Fruit fly (Drosophila melanogaster): ENCODE measurements around the gene Amnionless.

Gene Amnionless

dm6 chr2L:286421-286820, 2.5 kb downstream of the Amnionless start (continued):
- TF ChIP-seq sqz (GFP tag; optimal IDR thresholded peaks at IDR 0.05) (no peak), CG2712 (tag; optimal IDR thresholded peaks at IDR 0.05) (peak; percentile 42), CrebB (tag; optimal IDR thresholded peaks at IDR 0.05) (peak; percentile 68), Ets65A (GFP tag) (peak; percentile 69), CG2202 (tag; optimal IDR thresholded peaks at IDR 0.05) (no peak), dati (GFP tag; IDR thresholded peaks at IDR 0.05) (no peak), CG3065 (GFP tag; optimal IDR thresholded peaks at IDR 0.05) (no peak), CG14667 (GFP tag; IDR thresholded peaks at IDR 0.05) (0 out of 2 replicates have a peak, but pooled peaks have one; percentile 32), slbo (GFP tag; IDR thresholded peaks at IDR 0.05) (peak; percentile 92), kah (GFP tag; optimal IDR thresholded peaks at IDR 0.05) (no peak), TFAM (GFP tag; optimal IDR thresholded peaks at IDR 0.05) (no peak), CG17802 (tag; optimal IDR thresholded peaks at IDR 0.05) (no peak), Rx (GFP tag; IDR thresholded peaks at IDR 0.05) (peak; percentile 63; the same call in 1 of the 2 replicates), CG12104 (GFP tag; optimal IDR thresholded peaks at IDR 0.05) (peak; percentile 13), dimm (GFP tag; IDR thresholded peaks at IDR 0.05) (no peak), Asciz (GFP tag; optimal IDR thresholded peaks at IDR 0.05) (no peak), CG13624 (GFP tag; optimal IDR thresholded peaks at IDR 0.05) (peak; percentile 67), Ssrp (tag; optimal IDR thresholded peaks at IDR 0.05) (peak; percentile 10), fru (optimal IDR thresholded peaks at IDR 0.05) (no peak), ap (GFP tag; IDR thresholded peaks at IDR 0.05) (peak; percentile 46), CG7963 (GFP tag; IDR thresholded peaks at IDR 0.05; ENCODE audit: partially characterized antibody) (no peak), CG18476 (GFP tag; optimal IDR thresholded peaks at IDR 0.05) (peak; percentile 12), CG4404 (GFP tag; IDR thresholded peaks at IDR 0.05) (no peak), sna (GFP tag; IDR thresholded peaks at IDR 0.05; ENCODE audit: partially characterized antibody) (no peak), NK7.1 (GFP tag; optimal IDR thresholded peaks at IDR 0.05) (no peak), lola (GFP tag; optimal IDR thresholded peaks at IDR 0.05) (no peak), CG2875 (GFP tag; optimal IDR thresholded peaks at IDR 0.05) (no peak), Mes4 (GFP tag; optimal IDR thresholded peaks at IDR 0.05) (no peak), Xbp1 (GFP tag; optimal IDR thresholded peaks at IDR 0.05) (peak; percentile 75), sug (tag; optimal IDR thresholded peaks at IDR 0.05) (peak; percentile 68), sisA (GFP tag; IDR thresholded peaks at IDR 0.05) (peak; percentile 61), ssp (GFP tag; IDR thresholded peaks at IDR 0.05) (peak; percentile 36; the same call in 1 of the 2 replicates), Sry-δ (GFP tag; optimal IDR thresholded peaks at IDR 0.05) (peak; percentile 31), CG8388 (GFP tag; optimal IDR thresholded peaks at IDR 0.05) (no peak), CG15479 (GFP tag; optimal IDR thresholded peaks at IDR 0.05) (no peak), CG42726 (GFP tag; IDR thresholded peaks at IDR 0.05; ENCODE audit: partially characterized antibody) (no peak), Hr51 (GFP tag; optimal IDR thresholded peaks at IDR 0.05) (peak; percentile 1 to 44), CG14710 (tag; optimal IDR thresholded peaks at IDR 0.05) (no peak), CG10321 (GFP tag; IDR thresholded peaks at IDR 0.05) (peak; percentile 38; the same call in 1 of the 2 replicates), vnd (GFP tag; IDR thresholded peaks at IDR 0.05; ENCODE audit: partially characterized antibody) (no peak), cg (GFP tag; optimal IDR thresholded peaks at IDR 0.05) (no peak), nmo (GFP tag; optimal IDR thresholded peaks at IDR 0.05) (peak; percentile 15), gsb-n (tag; optimal IDR thresholded peaks at IDR 0.05) (no peak), ranshi (GFP tag; IDR thresholded peaks at IDR 0.05) (peak; percentile 80), bigmax (GFP tag; optimal IDR thresholded peaks at IDR 0.05) (no peak), CG6689 (GFP tag; IDR thresholded peaks at IDR 0.05) (no peak), CG9727 (GFP tag; optimal IDR thresholded peaks at IDR 0.05) (no peak), CG18011 (GFP tag; optimal IDR thresholded peaks at IDR 0.05) (peak; percentile 24), Abd-B (GFP tag; optimal IDR thresholded peaks at IDR 0.05) (no peak), CG7271 (tag; optimal IDR thresholded peaks at IDR 0.05) (no peak), Ravus (GFP tag; IDR thresholded peaks at IDR 0.05) (no peak)
